Fruit fly (Drosophila melanogaster) S2 (cell line): Measurements from ENCODE around the gene Ugt35D1.

Source experiments
- CG8478 ChIP-seq: fragments of >200 bp; optimal IDR thresholded peaks from 2 replicates; lab custom pipeline; 2018
- CTCF ChIP-seq, 2 experiments: fragments of >200 bp; optimal IDR thresholded peaks; 2 replicates each; lab custom pipeline; 2018

DNA sequence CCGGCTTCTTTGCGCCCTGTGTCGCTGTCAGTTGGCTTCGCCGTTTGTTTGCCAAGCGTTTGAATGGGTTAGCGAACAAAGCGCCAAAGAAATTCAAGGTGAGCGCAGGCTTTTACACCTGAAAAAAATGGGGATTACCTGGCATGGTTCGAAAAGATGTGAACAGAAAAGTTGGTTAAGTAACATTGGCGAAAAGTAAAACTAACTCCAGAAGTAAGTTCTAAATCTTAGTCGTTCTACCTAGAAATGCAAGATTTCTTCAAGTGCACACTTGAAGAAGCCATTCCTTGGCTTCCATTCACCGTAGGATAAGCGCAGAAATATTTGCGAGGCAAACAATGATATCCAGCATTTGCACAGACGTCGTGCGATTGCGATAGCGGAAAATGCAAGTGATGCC, 49.5 kb downstream of the Ugt35D1 start:
- no peak for TF ChIP-seq CTCF (optimal IDR thresholded peaks at IDR 0.05; lab: Kevin White, UChicago)
- no peak for TF ChIP-seq CG8478 (lab: Kevin White, UChicago)
